Worm (Caenorhabditis elegans): ENCODE measurements around the gene C09G5.13.

The C09G5.13 gene

ce11 chrII:10717124-10717523, at the start of gene C09G5.13:
TSS of gene C09G5.13 (plus strand) at chrII:10717424.
- TF ChIP-seq ZK546.5 (tag; optimal IDR thresholded peaks at IDR 0.05) (no peak), mbf-1 (tag; optimal IDR thresholded peaks at IDR 0.05) (no peak), F13H6.1 (tag; optimal IDR thresholded peaks at IDR 0.05) (no peak), dmd-4 (tag; optimal IDR thresholded peaks at IDR 0.05) (no peak), Y55F3AM.14 (GFP tag; optimal IDR thresholded peaks at IDR 0.05) (no peak), snpc-4 (tag; optimal IDR thresholded peaks at IDR 0.05) (no peak), nhr-129 (tag; optimal IDR thresholded peaks at IDR 0.05) (no peak), sem-4 (tag; optimal IDR thresholded peaks at IDR 0.05) (no peak), C34F6.9 (tag; optimal IDR thresholded peaks at IDR 0.05) (no peak), lin-13 (GFP tag; optimal IDR thresholded peaks at IDR 0.05) (no peak), nhr-11 (tag; optimal IDR thresholded peaks at IDR 0.05) (no peak), nhr-23 (tag; optimal IDR thresholded peaks at IDR 0.05) (no peak), unc-55 (GFP tag; optimal IDR thresholded peaks at IDR 0.05) (no peak), ztf-1 (GFP tag; conservative IDR thresholded peaks at IDR 0.05) (no peak), elt-1 (tag; optimal IDR thresholded peaks at IDR 0.05) (no peak), crh-2 (tag; optimal IDR thresholded peaks at IDR 0.05) (no peak)

ce11 chrII:10675302-10675701, 41.9 kb upstream of the C09G5.13 start, which contains the start of gene ptb-1:
TSS of gene ptb-1 (plus strand) at chrII:10675602.
- TF ChIP-seq dmd-4 (tag; optimal IDR thresholded peaks at IDR 0.05): no peak
- TF ChIP-seq sma-9 (GFP tag; optimal IDR thresholded peaks at IDR 0.05): no peak
- TF ChIP-seq sma-9 (tag; optimal IDR thresholded peaks at IDR 0.05): no peak
- TF ChIP-seq sma-3 (GFP tag; optimal IDR thresholded peaks at IDR 0.05): no peak
- no peak for TF ChIP-seq unc-62 (GFP tag; optimal IDR thresholded peaks at IDR 0.05)

- TF ChIP-seq sma-3 (GFP tag; optimal IDR thresholded peaks at IDR 0.05): no peak
- TF ChIP-seq sma-9 (GFP tag; optimal IDR thresholded peaks at IDR 0.05): no peak
- no peak for TF ChIP-seq sma-9 (tag; optimal IDR thresholded peaks at IDR 0.05)
- TF ChIP-seq blmp-1 (tag; optimal IDR thresholded peaks at IDR 0.05; ENCODE audit: insufficient read depth): no peak
- no peak for TF ChIP-seq ceh-82 (tag; optimal IDR thresholded peaks at IDR 0.05)
- TF ChIP-seq ztf-4 (tag; optimal IDR thresholded peaks at IDR 0.05): no peak
- TF ChIP-seq mdl-1 (tag; optimal IDR thresholded peaks at IDR 0.05): no peak
- no peak for TF ChIP-seq unc-62 (GFP tag; optimal IDR thresholded peaks at IDR 0.05)
- no peak for TF ChIP-seq skn-1 (tag; optimal IDR thresholded peaks at IDR 0.05)
- TF ChIP-seq lsy-2 (tag; optimal IDR thresholded peaks at IDR 0.05): no peak
- no peak for TF ChIP-seq fos-1 (tag; optimal IDR thresholded peaks at IDR 0.05)
Observed at ce11 chrII:10680130-10680529, 37.1 kb upstream of the C09G5.13 start.

ce11 chrII:10680614-10681013, 36.6 kb upstream of the C09G5.13 start:
- no peak for TF ChIP-seq lin-11 (tag; optimal IDR thresholded peaks at IDR 0.05)
- no peak for TF ChIP-seq nhr-21 (tag; optimal IDR thresholded peaks at IDR 0.05)
- no peak for TF ChIP-seq Y55F3AM.14 (GFP tag; optimal IDR thresholded peaks at IDR 0.05)
- no peak for TF ChIP-seq crh-2 (tag; optimal IDR thresholded peaks at IDR 0.05)
- TF ChIP-seq mab-5 (tag; optimal IDR thresholded peaks at IDR 0.05): no peak
- TF ChIP-seq ceh-16 (tag; optimal IDR thresholded peaks at IDR 0.05): no peak
- TF ChIP-seq lsy-2 (tag; optimal IDR thresholded peaks at IDR 0.05): no peak

- no peak for TF ChIP-seq skn-1 (tag; optimal IDR thresholded peaks at IDR 0.05)
- no peak for TF ChIP-seq lin-13 (GFP tag; optimal IDR thresholded peaks at IDR 0.05)
- no peak for TF ChIP-seq nhr-77 (tag; optimal IDR thresholded peaks at IDR 0.05)
- TF ChIP-seq sma-9 (GFP tag; optimal IDR thresholded peaks at IDR 0.05): no peak
- TF ChIP-seq sma-9 (tag; optimal IDR thresholded peaks at IDR 0.05): no peak
- no peak for TF ChIP-seq F13H6.1 (tag; optimal IDR thresholded peaks at IDR 0.05)
- no peak for TF ChIP-seq sem-4 (tag; optimal IDR thresholded peaks at IDR 0.05)
- no peak for TF ChIP-seq unc-55 (GFP tag; optimal IDR thresholded peaks at IDR 0.05)
- TF ChIP-seq nhr-11 (tag; optimal IDR thresholded peaks at IDR 0.05): no peak
- TF ChIP-seq nhr-6 (tag; optimal IDR thresholded peaks at IDR 0.05): no peak
- TF ChIP-seq Y55F3AM.14 (GFP tag; optimal IDR thresholded peaks at IDR 0.05): no peak
- TF ChIP-seq mab-5 (tag; optimal IDR thresholded peaks at IDR 0.05): no peak
- no peak for TF ChIP-seq mdl-1 (tag; optimal IDR thresholded peaks at IDR 0.05)
- TF ChIP-seq nhr-21 (tag; optimal IDR thresholded peaks at IDR 0.05): no peak
- TF ChIP-seq sma-3 (GFP tag; optimal IDR thresholded peaks at IDR 0.05): no peak
- no peak for TF ChIP-seq snpc-4 (tag; optimal IDR thresholded peaks at IDR 0.05)
- no peak for TF ChIP-seq blmp-1 (tag; optimal IDR thresholded peaks at IDR 0.05; ENCODE audit: insufficient read depth)
- no peak for TF ChIP-seq alr-1 (tag; optimal IDR thresholded peaks at IDR 0.05)
- TF ChIP-seq nhr-12 (tag; optimal IDR thresholded peaks at IDR 0.05): no peak
- no peak for TF ChIP-seq aly-2 (tag; optimal IDR thresholded peaks at IDR 0.05)
- no peak for TF ChIP-seq ztf-4 (tag; optimal IDR thresholded peaks at IDR 0.05)
Observed at ce11 chrII:10684954-10685353, 32.3 kb upstream of the C09G5.13 start.

Measured in whole organism, L2 larva.